Worm (Caenorhabditis elegans) whole organism, L4 larva: Measurements from ENCODE around the gene W01C8.1.

ENCODE experiments used
- D1046.2 ChIP-seq: fragments of 200-800 bp; sonication (Bioruptor generic); IDR thresholded peaks from 2 replicates; pipeline ENCODE4 v1.3.6; 2022; ENCODE audit warnings: missing genetic modification characterization, missing compliant biosample characterization
- F10B5.3 ChIP-seq: sonication (generic microtip); optimal IDR thresholded peaks from 2 replicates; lab custom pipeline; 2016; ENCODE audit warnings: mild to moderate bottlenecking, missing genetic modification characterization, missing compliant biosample characterization
- F26F4.8 ChIP-seq: fragments of 200-800 bp; sonication (Bioruptor generic); conservative IDR thresholded peaks from 2 replicates; pipeline ENCODE4 v1.3.6; 2022; ENCODE audit warnings: missing genetic modification characterization, missing compliant biosample characterization
- F37D6.2 ChIP-seq: sonication (generic microtip); optimal IDR thresholded peaks from 2 replicates; lab custom pipeline; 2016; ENCODE audit warnings: mild to moderate bottlenecking, missing genetic modification characterization, missing compliant biosample characterization
- R02D3.7 ChIP-seq: fragments of 150-350 bp; sonication (generic microtip); optimal IDR thresholded peaks from 3 replicates; lab custom pipeline; 2014; ENCODE audit warnings: missing biosample characterization, missing genetic modification characterization
- T20F7.1 ChIP-seq: fragments of 200-800 bp; sonication (Bioruptor generic); optimal IDR thresholded peaks from 2 replicates; lab custom pipeline; 2018; ENCODE audit warnings: mild to moderate bottlenecking, missing genetic modification characterization, missing compliant biosample characterization
- T26A8.4 ChIP-seq: fragments of 200-800 bp; sonication (Bioruptor generic); IDR thresholded peaks from 2 replicates; pipeline ENCODE4 v1.3.6; 2022; ENCODE audit warnings: missing genetic modification characterization, missing compliant biosample characterization
- Y105C5A.15 ChIP-seq: fragments of 200-800 bp; sonication (Bioruptor generic); IDR thresholded peaks from 2 replicates; pipeline ENCODE4 v1.3.6; 2022; ENCODE audit warnings: missing genetic modification characterization, missing compliant biosample characterization
- Y5F2A.4 ChIP-seq: fragments of 200-800 bp; sonication (Bioruptor generic); optimal IDR thresholded peaks from 2 replicates; lab custom pipeline; 2018; ENCODE audit warnings: mild to moderate bottlenecking, missing genetic modification characterization, missing compliant biosample characterization
- Y75B8A.6 ChIP-seq: fragments of 200-800 bp; sonication (Bioruptor generic); IDR thresholded peaks from 2 replicates; pipeline ENCODE4 v1.3.6; 2022; ENCODE audit warnings: missing genetic modification reagents, missing genetic modification characterization, missing compliant biosample characterization
- ZK546.5 ChIP-seq, 2 experiments: sonication (generic microtip); optimal IDR thresholded peaks; 2 replicates each; lab custom pipeline; 2017; ENCODE audit warnings: missing biosample characterization in 2 of 2, missing genetic modification characterization in 2 of 2
- arid-1 ChIP-seq: fragments of 200-800 bp; sonication (Bioruptor generic); conservative IDR thresholded peaks from 2 replicates; pipeline ENCODE4 v1.3.6; 2022; ENCODE audit warnings: missing genetic modification reagents, missing genetic modification characterization, missing compliant biosample characterization
- attf-4 ChIP-seq: sonication (generic microtip); optimal IDR thresholded peaks from 3 replicates; lab custom pipeline; 2017; ENCODE audit warnings: missing biosample characterization, missing genetic modification characterization
- ceh-20 ChIP-seq: fragments of 200-800 bp; sonication (Bioruptor generic); IDR thresholded peaks from 2 replicates; pipeline ENCODE4 v1.3.6; 2022; ENCODE audit warnings: missing genetic modification reagents, missing genetic modification characterization, missing compliant biosample characterization
- ceh-32 ChIP-seq: sonication (generic microtip); optimal IDR thresholded peaks from 2 replicates; lab custom pipeline; 2016; ENCODE audit warnings: mild to moderate bottlenecking, missing genetic modification characterization, missing compliant biosample characterization; ENCODE audit not compliant: poor library complexity
- ceh-82 ChIP-seq: sonication (generic microtip); optimal IDR thresholded peaks from 2 replicates; lab custom pipeline; 2017; ENCODE audit warnings: missing biosample characterization, missing genetic modification characterization
- ces-1 ChIP-seq: fragments of 150-350 bp; sonication (generic microtip); optimal IDR thresholded peaks from 4 replicates; lab custom pipeline; 2014; ENCODE audit warnings: missing biosample characterization, missing genetic modification reagents, missing genetic modification characterization
- ctbp-1 ChIP-seq: fragments of 200-800 bp; sonication (Bioruptor generic); IDR thresholded peaks from 2 replicates; pipeline ENCODE4 v1.3.6; 2022; ENCODE audit warnings: missing genetic modification reagents, missing genetic modification characterization, missing compliant biosample characterization
- daf-8 ChIP-seq: fragments of 200-800 bp; sonication (Bioruptor generic); IDR thresholded peaks from 2 replicates; pipeline ENCODE4 v1.3.6; 2022; ENCODE audit warnings: missing genetic modification characterization, missing compliant biosample characterization
- dmd-8 ChIP-seq: fragments of 200-800 bp; sonication (Bioruptor generic); IDR thresholded peaks from 2 replicates; pipeline ENCODE4 v1.3.6; 2022; ENCODE audit warnings: missing genetic modification characterization, missing compliant biosample characterization
- dmd-9 ChIP-seq: fragments of 200-800 bp; sonication (Bioruptor generic); IDR thresholded peaks from 2 replicates; pipeline ENCODE4 v1.3.6; 2022; ENCODE audit warnings: missing genetic modification reagents, missing genetic modification characterization, missing compliant biosample characterization
- duxl-1 ChIP-seq: sonication (generic microtip); optimal IDR thresholded peaks from 2 replicates; lab custom pipeline; 2016; ENCODE audit warnings: mild to moderate bottlenecking, missing genetic modification characterization, moderate library complexity, missing compliant biosample characterization; ENCODE audit not compliant: poor library complexity
- dve-1 ChIP-seq: sonication (generic microtip); optimal IDR thresholded peaks from 2 replicates; lab custom pipeline; 2017; ENCODE audit warnings: antibody characterized with exemption, mild to moderate bottlenecking, missing genetic modification characterization, missing compliant biosample characterization; ENCODE audit not compliant: insufficient read depth
- egl-27 ChIP-seq: sonication (generic microtip); optimal IDR thresholded peaks from 3 replicates; lab custom pipeline; 2017; ENCODE audit warnings: missing biosample characterization, missing genetic modification reagents, missing genetic modification characterization
- egl-43 ChIP-seq: fragments of 200-800 bp; sonication (Bioruptor generic); IDR thresholded peaks from 2 replicates; pipeline ENCODE4 v1.3.6; 2022; ENCODE audit warnings: missing genetic modification reagents, missing genetic modification characterization, missing compliant biosample characterization
- fos-1 ChIP-seq: fragments of 150-350 bp; optimal IDR thresholded peaks from 2 replicates; lab custom pipeline; 2014; ENCODE audit warnings: missing biosample characterization, missing genetic modification characterization
- gei-8 ChIP-seq: fragments of 200-800 bp; sonication (Bioruptor generic); optimal IDR thresholded peaks from 2 replicates; lab custom pipeline; 2018; ENCODE audit warnings: mild to moderate bottlenecking, missing genetic modification characterization, missing compliant biosample characterization
- hlh-30 ChIP-seq: sonication (generic microtip); optimal IDR thresholded peaks from 2 replicates; lab custom pipeline; 2017; ENCODE audit warnings: antibody characterized with exemption, mild to moderate bottlenecking, missing genetic modification characterization, missing compliant biosample characterization; ENCODE audit not compliant: insufficient read depth
- jun-1 ChIP-seq: fragments of 150-350 bp; optimal IDR thresholded peaks from 2 replicates; lab custom pipeline; 2014; ENCODE audit warnings: missing biosample characterization, missing genetic modification reagents, missing genetic modification characterization
- lin-1 ChIP-seq: fragments of 200-800 bp; sonication (Bioruptor generic); IDR thresholded peaks from 2 replicates; pipeline ENCODE4 v1.3.6; 2022; ENCODE audit warnings: missing genetic modification reagents, missing genetic modification characterization, missing compliant biosample characterization
- lir-3 ChIP-seq: sonication (generic microtip); optimal IDR thresholded peaks from 2 replicates; lab custom pipeline; 2016; ENCODE audit warnings: mild to moderate bottlenecking, missing genetic modification characterization, missing compliant biosample characterization
- madf-9 ChIP-seq: fragments of 200-800 bp; sonication (Bioruptor generic); conservative IDR thresholded peaks from 2 replicates; pipeline ENCODE4 v1.3.6; 2022; ENCODE audit warnings: missing genetic modification reagents, missing genetic modification characterization, missing compliant biosample characterization
- mep-1 ChIP-seq: fragments of 150-350 bp; sonication (generic microtip); optimal IDR thresholded peaks from 3 replicates; lab custom pipeline; 2014; ENCODE audit warnings: missing biosample characterization, missing genetic modification characterization
- mes-2 ChIP-seq: sonication (generic microtip); optimal IDR thresholded peaks from 2 replicates; lab custom pipeline; 2016; ENCODE audit warnings: missing genotype, mild to moderate bottlenecking, missing genetic modification characterization, missing compliant biosample characterization; ENCODE audit not compliant: poor library complexity, severe bottlenecking
- mxl-3 ChIP-seq: fragments of 200-800 bp; sonication (Bioruptor generic); optimal IDR thresholded peaks from 2 replicates; lab custom pipeline; 2018; ENCODE audit warnings: mild to moderate bottlenecking, missing genetic modification characterization, missing compliant biosample characterization
- nhr-102 ChIP-seq: sonication (generic microtip); optimal IDR thresholded peaks from 2 replicates; lab custom pipeline; 2016; ENCODE audit warnings: mild to moderate bottlenecking, missing genetic modification characterization, moderate library complexity, missing compliant biosample characterization
- nhr-237 ChIP-seq: sonication (generic microtip); optimal IDR thresholded peaks from 2 replicates; lab custom pipeline; 2017; ENCODE audit warnings: missing biosample characterization, missing genetic modification characterization
- nhr-41 ChIP-seq: fragments of 200-800 bp; sonication (Bioruptor generic); IDR thresholded peaks from 2 replicates; pipeline ENCODE4 v1.3.6; 2022; ENCODE audit warnings: missing genetic modification reagents, missing genetic modification characterization, missing compliant biosample characterization
- nhr-48 ChIP-seq: sonication (generic microtip); optimal IDR thresholded peaks from 2 replicates; lab custom pipeline; 2016; ENCODE audit warnings: mild to moderate bottlenecking, missing genetic modification characterization, missing compliant biosample characterization
- nhr-6 ChIP-seq: fragments of 150-350 bp; optimal IDR thresholded peaks from 2 replicates; lab custom pipeline; 2014; ENCODE audit warnings: missing biosample characterization, missing genetic modification characterization
- nhr-76 ChIP-seq: fragments of 150-350 bp; optimal IDR thresholded peaks from 2 replicates; lab custom pipeline; 2014; ENCODE audit warnings: missing biosample characterization, missing genetic modification characterization
- php-3 ChIP-seq: fragments of 200-800 bp; sonication (Bioruptor generic); IDR thresholded peaks from 2 replicates; pipeline ENCODE4 v1.3.6; 2022; ENCODE audit warnings: missing genetic modification reagents, missing genetic modification characterization, missing compliant biosample characterization
- pqm-1 ChIP-seq: sonication (generic microtip); optimal IDR thresholded peaks from 2 replicates; lab custom pipeline; 2017; ENCODE audit warnings: missing biosample characterization, missing genetic modification characterization
- skn-1 ChIP-seq: fragments of 150-350 bp; optimal IDR thresholded peaks from 2 replicates; lab custom pipeline; 2014; ENCODE audit warnings: missing biosample characterization, missing genetic modification characterization
- spr-3 ChIP-seq: fragments of 200-800 bp; sonication (Bioruptor generic); optimal IDR thresholded peaks from 2 replicates; lab custom pipeline; 2018; ENCODE audit warnings: mild to moderate bottlenecking, missing genetic modification characterization, missing compliant biosample characterization
- tag-97 ChIP-seq: fragments of 200-800 bp; sonication (Bioruptor generic); IDR thresholded peaks from 2 replicates; pipeline ENCODE4 v1.3.6; 2022; ENCODE audit warnings: missing genetic modification characterization, missing compliant biosample characterization
- tra-1 ChIP-seq: fragments of 200-800 bp; sonication (Bioruptor generic); IDR thresholded peaks from 2 replicates; pipeline ENCODE4 v1.3.6; 2022; ENCODE audit warnings: missing genetic modification reagents, missing genetic modification characterization, missing compliant biosample characterization
- zip-11 ChIP-seq: fragments of 200-800 bp; sonication (Bioruptor generic); IDR thresholded peaks from 2 replicates; pipeline ENCODE4 v1.3.6; 2022; ENCODE audit warnings: missing genetic modification characterization, missing compliant biosample characterization
- zip-2 ChIP-seq: fragments of 150-350 bp; optimal IDR thresholded peaks from 2 replicates; lab custom pipeline; 2014; ENCODE audit warnings: missing biosample characterization, missing genetic modification characterization
- ztf-11 ChIP-seq: fragments of 150-350 bp; optimal IDR thresholded peaks from 2 replicates; lab custom pipeline; 2014; ENCODE audit warnings: missing biosample characterization, missing genetic modification characterization
- ztf-7 ChIP-seq: fragments of 150-350 bp; optimal IDR thresholded peaks from 2 replicates; lab custom pipeline; 2014; ENCODE audit warnings: missing biosample characterization, missing genetic modification characterization

Gene W01C8.1

ce11 chrX:5713479-5713878 is 21.3 kb downstream of the W01C8.1 start (continued):
- TF ChIP-seq arid-1 (GFP tag; lab: Robert Waterston, UW) (peak; percentile 79), php-3 (GFP tag; lab: Robert Waterston, UW) (peak; percentile 54; the same call in 1 of the 2 replicates), mxl-3 (GFP tag; lab: Kevin White, UChicago) (no peak), lir-3 (peak; percentile 72), R02D3.7 (no peak), lin-1 (peak; percentile 59; the same call in 1 of the 2 replicates), zip-2 (tag; lab: Kevin White, UChicago) (peak; percentile 59), ceh-20 (GFP tag; lab: Robert Waterston, UW) (peak; percentile 67; the same call in 1 of the 2 replicates), ceh-82 (no peak), daf-8 (no peak), F26F4.8 (GFP tag; lab: Robert Waterston, UW) (peak; percentile 93), nhr-237 (tag; lab: Kevin White, UChicago) (no peak), pqm-1 (tag; lab: Kevin White, UChicago) (peak; percentile 34), madf-9 (GFP tag; lab: Robert Waterston, UW) (peak; percentile 57), nhr-102 (peak; percentile 44), T20F7.1 (GFP tag; lab: Kevin White, UChicago) (no peak), skn-1 (no peak), F10B5.3 (no peak), egl-43 (GFP tag; lab: Robert Waterston, UW) (peak; percentile 80), F37D6.2 (no peak), jun-1 (tag; lab: Kevin White, UChicago) (no peak), Y75B8A.6 (GFP tag; lab: Robert Waterston, UW) (peak; percentile 69; the same call in 1 of the 2 replicates), dmd-8 (GFP tag; lab: Robert Waterston, UW) (peak; percentile 88), duxl-1 (tag; lab: Kevin White, UChicago) (peak; percentile 56), D1046.2 (GFP tag; lab: Robert Waterston, UW) (peak; percentile 65; the same call in 1 of the 2 replicates), fos-1 (tag; lab: Kevin White, UChicago) (no peak), ceh-32 (no peak), hlh-30 (tag; lab: Kevin White, UChicago) (peak; percentile 26), dmd-9 (GFP tag; lab: Robert Waterston, UW) (0 out of 2 replicates have a peak, but pooled peaks have one; percentile 19), Y105C5A.15 (GFP tag; lab: Robert Waterston, UW) (peak; percentile 85), zip-11 (peak; percentile 52; the same call in 1 of the 2 replicates), tra-1 (GFP tag; lab: Robert Waterston, UW) (peak; percentile 79), spr-3 (GFP tag; lab: Kevin White, UChicago) (peak; percentile 46), attf-4 (tag; lab: Kevin White, UChicago) (no peak), gei-8 (GFP tag; lab: Kevin White, UChicago) (no peak), ctbp-1 (GFP tag; lab: Robert Waterston, UW) (peak; percentile 27; the same call in 1 of the 2 replicates), Y5F2A.4 (GFP tag; lab: Kevin White, UChicago) (peak; percentile 14), ZK546.5 (tag; optimal IDR thresholded peaks at IDR 0.05; lab: Kevin White, UChicago) (no peak), ces-1 (no peak), nhr-76 (tag; lab: Kevin White, UChicago) (no peak), nhr-48 (tag; lab: Kevin White, UChicago) (peak; percentile 11), ztf-7 (peak; percentile 35), tag-97 (GFP tag; lab: Robert Waterston, UW) (no peak), mes-2 (tag; lab: Kevin White, UChicago) (peak; percentile 67), ztf-11 (tag; lab: Kevin White, UChicago) (no peak), mep-1 (tag; lab: Kevin White, UChicago) (peak; percentile 61), egl-27 (no peak), T26A8.4 (GFP tag; lab: Robert Waterston, UW) (peak; percentile 59), nhr-6 (tag; lab: Kevin White, UChicago) (no peak), nhr-41 (no peak; the same call in 1 of the 2 replicates), dve-1 (tag; lab: Kevin White, UChicago) (peak; percentile 44)
